Worm (Caenorhabditis elegans) whole organism, early embryonic: ENCODE results near the gene Y38F1A.2.

Experiments used
- ama-1 ChIP-seq: fragments of 150-350 bp; optimal IDR thresholded peaks from 2 replicates; lab custom pipeline; 2014
- scrt-1 ChIP-seq: fragments of 200-800 bp; sonication (Bioruptor generic); IDR thresholded peaks from 2 replicates; pipeline ENCODE4 v1.3.6; 2022; ENCODE audit warnings: missing genetic modification characterization, missing compliant biosample characterization

DNA sequence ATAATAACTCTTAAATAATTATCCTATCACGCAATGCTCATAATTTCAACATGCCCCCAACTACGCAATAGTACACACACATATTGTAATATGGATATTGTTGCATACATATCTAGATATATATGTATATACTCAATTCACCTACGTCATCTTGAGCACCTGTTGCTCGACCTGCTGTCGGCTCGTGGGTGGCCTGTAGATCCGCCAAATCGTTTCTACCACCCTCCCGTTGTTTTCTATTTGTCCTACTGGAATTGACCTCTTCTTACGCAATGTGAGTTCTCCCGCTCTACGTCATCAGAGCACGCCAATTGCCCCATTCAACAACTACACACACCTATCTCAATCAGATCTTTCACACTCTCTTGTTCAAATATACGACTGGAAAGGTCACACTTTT, 31.1 kb downstream of the Y38F1A.2 start:
- TF ChIP-seq scrt-1 (no peak), ama-1 (lab: Kevin White, UChicago) (no peak)
